Worm (Caenorhabditis elegans) whole organism, L3 larva: ENCODE results near the gene flp-26.
A peak's percentile ranks its signal among the peaks of the same experiment; 100 is the strongest.

Source experiments
- R02D3.7 ChIP-seq: fragments of 150-350 bp; optimal IDR thresholded peaks from 2 replicates; lab custom pipeline; 2014; ENCODE audit warnings: missing biosample characterization, missing genetic modification characterization
- aly-2 ChIP-seq: fragments of 150-350 bp; optimal IDR thresholded peaks from 2 replicates; lab custom pipeline; 2014; ENCODE audit warnings: missing biosample characterization, missing genetic modification characterization
- ceh-28 ChIP-seq: fragments of 150-350 bp; optimal IDR thresholded peaks from 2 replicates; lab custom pipeline; 2014; ENCODE audit warnings: missing biosample characterization, missing genetic modification reagents, missing genetic modification characterization
- ceh-9 ChIP-seq: sonication (generic microtip); optimal IDR thresholded peaks from 2 replicates; lab custom pipeline; 2018; ENCODE audit warnings: missing biosample characterization, missing genetic modification characterization
- egl-27 ChIP-seq: sonication (generic microtip); optimal IDR thresholded peaks from 4 replicates; lab custom pipeline; 2017; ENCODE audit warnings: missing biosample characterization, missing genetic modification reagents, missing genetic modification characterization
- egl-5 ChIP-seq: fragments of 150-350 bp; optimal IDR thresholded peaks from 2 replicates; lab custom pipeline; 2017; ENCODE audit warnings: missing biosample characterization, missing genetic modification reagents, missing genetic modification characterization, inconsistent platforms
- elt-1 ChIP-seq: fragments of 150-350 bp; optimal IDR thresholded peaks from 2 replicates; lab custom pipeline; 2014; ENCODE audit warnings: missing biosample characterization, missing genetic modification characterization
- elt-2 ChIP-seq: sonication (generic microtip); optimal IDR thresholded peaks from 2 replicates; lab custom pipeline; 2016; ENCODE audit warnings: missing genetic modification reagents, mild to moderate bottlenecking, missing genetic modification characterization, missing compliant biosample characterization
- elt-3 ChIP-seq, 3 experiments: fragments of 150-350 bp in 1 of 3; sonication (generic microtip) in 2 of 3; optimal IDR thresholded peaks; 2 replicates in 2 of 3; 4 replicates in 1 of 3; lab custom pipeline; 2014 to 2017; ENCODE audit warnings: missing biosample characterization in 3 of 3, missing genetic modification characterization in 3 of 3
- eor-1 ChIP-seq, 2 experiments: fragments of 150-350 bp; optimal IDR thresholded peaks; 2 replicates each; lab custom pipeline; 2014 to 2018; ENCODE audit warnings: missing biosample characterization in 2 of 2, missing genetic modification characterization in 2 of 2
- fkh-10 ChIP-seq: sonication (generic microtip); optimal IDR thresholded peaks from 2 replicates; lab custom pipeline; 2017; ENCODE audit warnings: missing biosample characterization, missing genetic modification reagents, missing genetic modification characterization
- fkh-2 ChIP-seq: fragments of 150-350 bp; optimal IDR thresholded peaks from 2 replicates; lab custom pipeline; 2014; ENCODE audit warnings: missing biosample characterization, missing genetic modification reagents, missing genetic modification characterization
- fos-1 ChIP-seq: fragments of 150-350 bp; optimal IDR thresholded peaks from 2 replicates; lab custom pipeline; 2014; ENCODE audit warnings: missing biosample characterization, missing genetic modification characterization
- hmg-11 ChIP-seq: sonication (generic microtip); optimal IDR thresholded peaks from 2 replicates; lab custom pipeline; 2016; ENCODE audit warnings: missing genetic modification characterization, missing compliant biosample characterization
- jun-1 ChIP-seq: fragments of 150-350 bp; optimal IDR thresholded peaks from 2 replicates; lab custom pipeline; 2014; ENCODE audit warnings: missing biosample characterization, missing genetic modification reagents, missing genetic modification characterization
- lin-15B ChIP-seq: fragments of 150-350 bp; optimal IDR thresholded peaks from 2 replicates; lab custom pipeline; 2014; ENCODE audit warnings: missing biosample characterization, missing genetic modification characterization
- lin-39 ChIP-seq: fragments of 150-350 bp; optimal IDR thresholded peaks from 2 replicates; lab custom pipeline; 2018; ENCODE audit warnings: missing biosample characterization, missing genetic modification reagents, missing genetic modification characterization
- lsy-12 ChIP-seq: sonication (generic microtip); optimal IDR thresholded peaks from 2 replicates; lab custom pipeline; 2016; ENCODE audit warnings: mild to moderate bottlenecking, missing genetic modification characterization, missing compliant biosample characterization
- mdl-1 ChIP-seq: fragments of 150-350 bp; optimal IDR thresholded peaks from 2 replicates; lab custom pipeline; 2014; ENCODE audit warnings: missing biosample characterization, missing genetic modification characterization
- mml-1 ChIP-seq: fragments of 150-350 bp; sonication (generic microtip); optimal IDR thresholded peaks from 3 replicates; lab custom pipeline; 2014; ENCODE audit warnings: missing biosample characterization, missing genetic modification characterization
- nfya-1 ChIP-seq: sonication (generic microtip); optimal IDR thresholded peaks from 2 replicates; lab custom pipeline; 2017; ENCODE audit warnings: missing genetic modification characterization, mild to moderate bottlenecking, missing compliant biosample characterization, antibody characterized with exemption, moderate library complexity; ENCODE audit not compliant: insufficient read depth
- nhr-12 ChIP-seq: fragments of 150-350 bp; optimal IDR thresholded peaks from 2 replicates; lab custom pipeline; 2014; ENCODE audit warnings: missing biosample characterization, missing genetic modification characterization
- nhr-23 ChIP-seq: fragments of 150-350 bp; optimal IDR thresholded peaks from 2 replicates; lab custom pipeline; 2014; ENCODE audit warnings: missing biosample characterization, missing genetic modification reagents, missing genetic modification characterization
- nhr-237 ChIP-seq: fragments of 150-350 bp; optimal IDR thresholded peaks from 2 replicates; lab custom pipeline; 2014; ENCODE audit warnings: missing biosample characterization, missing genetic modification characterization
- nhr-25 ChIP-seq: sonication (generic microtip); optimal IDR thresholded peaks from 2 replicates; lab custom pipeline; 2017; ENCODE audit warnings: missing biosample characterization, missing genetic modification characterization
- nhr-28 ChIP-seq: fragments of 150-350 bp; optimal IDR thresholded peaks from 2 replicates; lab custom pipeline; 2014; ENCODE audit warnings: missing biosample characterization, missing genetic modification characterization
- nhr-43 ChIP-seq: sonication (generic microtip); optimal IDR thresholded peaks from 2 replicates; lab custom pipeline; 2016; ENCODE audit warnings: mild to moderate bottlenecking, missing genetic modification characterization, missing compliant biosample characterization; ENCODE audit not compliant: poor library complexity, severe bottlenecking
- nhr-67 ChIP-seq: fragments of 150-350 bp; optimal IDR thresholded peaks from 2 replicates; lab custom pipeline; 2014; ENCODE audit warnings: missing biosample characterization, missing genetic modification characterization
- nhr-76 ChIP-seq: fragments of 150-350 bp; sonication (generic microtip); optimal IDR thresholded peaks from 5 replicates; lab custom pipeline; 2014; ENCODE audit warnings: missing biosample characterization, missing genetic modification characterization
- nhr-77 ChIP-seq: fragments of 150-350 bp; optimal IDR thresholded peaks from 2 replicates; lab custom pipeline; 2014; ENCODE audit warnings: missing biosample characterization, missing genetic modification characterization
- pha-4 ChIP-seq: fragments of 150-350 bp; optimal IDR thresholded peaks from 2 replicates; lab custom pipeline; 2014; ENCODE audit warnings: missing biosample characterization, missing genetic modification reagents, missing genetic modification characterization
- pqm-1 ChIP-seq: fragments of 150-350 bp; optimal IDR thresholded peaks from 2 replicates; lab custom pipeline; 2017; ENCODE audit warnings: missing biosample characterization, missing genetic modification characterization, inconsistent platforms
- sea-2 ChIP-seq: fragments of 150-350 bp; sonication (generic microtip); optimal IDR thresholded peaks from 4 replicates; lab custom pipeline; 2014; ENCODE audit warnings: missing biosample characterization, missing genetic modification reagents, missing genetic modification characterization
- skn-1 ChIP-seq: fragments of 150-350 bp; optimal IDR thresholded peaks from 2 replicates; lab custom pipeline; 2014; ENCODE audit warnings: missing biosample characterization, missing genetic modification characterization
- snpc-4 ChIP-seq: fragments of 150-350 bp; optimal IDR thresholded peaks from 2 replicates; lab custom pipeline; 2014; ENCODE audit warnings: missing biosample characterization, missing genetic modification characterization
- tbx-2 ChIP-seq: sonication (generic microtip); optimal IDR thresholded peaks from 2 replicates; lab custom pipeline; 2016; ENCODE audit warnings: mild to moderate bottlenecking, missing genetic modification characterization, missing compliant biosample characterization
- unc-62 ChIP-seq: fragments of 150-350 bp; sonication (generic microtip); optimal IDR thresholded peaks from 4 replicates; lab custom pipeline; 2014; ENCODE audit warnings: missing biosample characterization, missing genetic modification reagents, missing genetic modification characterization
- zag-1 ChIP-seq: fragments of 150-350 bp; optimal IDR thresholded peaks from 2 replicates; lab custom pipeline; 2014; ENCODE audit warnings: missing biosample characterization, missing genetic modification characterization
- ztf-4 ChIP-seq: fragments of 150-350 bp; optimal IDR thresholded peaks from 2 replicates; lab custom pipeline; 2014; ENCODE audit warnings: missing biosample characterization, missing genetic modification characterization

flp-26 gene

DNA sequence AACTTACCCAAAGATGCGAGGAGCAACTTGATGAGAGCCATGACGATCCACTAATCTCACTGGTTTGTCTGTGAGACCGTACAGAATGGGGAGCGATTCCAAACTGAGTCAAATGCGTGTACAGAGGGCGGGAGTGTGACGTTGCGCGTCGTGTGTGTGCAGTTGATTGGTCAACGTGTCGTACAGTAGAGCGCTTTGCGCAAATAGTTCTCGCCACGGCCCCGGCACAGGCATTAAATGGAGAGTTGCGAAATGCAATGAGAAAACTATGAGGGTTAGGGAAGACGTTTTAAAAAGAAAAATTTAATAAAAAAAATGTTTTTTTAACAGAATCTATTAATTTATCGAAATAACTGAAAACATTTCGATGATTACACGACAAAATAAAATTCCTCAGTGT is 39.5 kb downstream of the flp-26 start, which contains the start of gene pdi-6:
TSS of gene pdi-6 (minus strand) at position 164 of the 400 bp plus-strand sequence.
- no peak for TF ChIP-seq nhr-12 (tag; lab: Kevin White, UChicago)
- peak; percentile 76 for TF ChIP-seq nhr-77
- TF ChIP-seq hmg-11 (tag; lab: Kevin White, UChicago) = no peak
- TF ChIP-seq mdl-1 (tag; lab: Kevin White, UChicago) = peak; percentile 17
- peak; percentile 82 for TF ChIP-seq nhr-43 (tag; lab: Kevin White, UChicago)
- TF ChIP-seq pqm-1 (tag; lab: Kevin White, UChicago) = peak; percentile 77
- TF ChIP-seq nhr-28 (tag; lab: Kevin White, UChicago) = no peak
- TF ChIP-seq ceh-9 (tag; lab: Kevin White, UChicago) = no peak
- TF ChIP-seq elt-2 (tag; lab: Kevin White, UChicago) = peak; percentile 86
- peak; percentile 96 for TF ChIP-seq lin-39 (tag; lab: Kevin White, UChicago)
- peak in 1 of 3 experiments; percentile 71 for TF ChIP-seq elt-3 (tag; optimal IDR thresholded peaks at IDR 0.05; lab: Kevin White, UChicago)
- TF ChIP-seq zag-1 (tag; lab: Kevin White, UChicago) = no peak
- no peak for TF ChIP-seq nhr-76 (tag; lab: Kevin White, UChicago)
- TF ChIP-seq lsy-12 (tag; lab: Kevin White, UChicago) = peak; percentile 89
- TF ChIP-seq fkh-10 (GFP tag; lab: Kevin White, UChicago) = no peak
- TF ChIP-seq lin-15B (tag; lab: Kevin White, UChicago) = peak; percentile 97
- TF ChIP-seq aly-2 (tag; lab: Kevin White, UChicago) = no peak
- TF ChIP-seq snpc-4 (tag; lab: Kevin White, UChicago) = peak; percentile 85
- TF ChIP-seq skn-1 = peak; percentile 52
- peak in 1 of 2 experiments; percentile 31 for TF ChIP-seq eor-1 (tag; optimal IDR thresholded peaks at IDR 0.05; lab: Kevin White, UChicago)
- peak; percentile 87 for TF ChIP-seq jun-1 (tag; lab: Kevin White, UChicago)
- TF ChIP-seq egl-27 = no peak
- peak; percentile 95 for TF ChIP-seq nhr-23 (tag; lab: Kevin White, UChicago)
- peak; percentile 90 for TF ChIP-seq pha-4 (tag; lab: Kevin White, UChicago)
- peak; percentile 3 for TF ChIP-seq ztf-4 (tag; lab: Kevin White, UChicago)
- TF ChIP-seq tbx-2 (tag; lab: Kevin White, UChicago) = peak; percentile 75
- TF ChIP-seq nfya-1 = peak; percentile 100
- peak; percentile 77 for TF ChIP-seq R02D3.7 (tag; lab: Kevin White, UChicago)
- TF ChIP-seq ceh-28 = peak; percentile 85
- peak; percentile 8 for TF ChIP-seq egl-5 (tag; lab: Kevin White, UChicago)
- peak; percentile 96 for TF ChIP-seq nhr-25
- TF ChIP-seq unc-62 (GFP tag; lab: Kevin White, UChicago) = peak; percentile 25

DNA sequence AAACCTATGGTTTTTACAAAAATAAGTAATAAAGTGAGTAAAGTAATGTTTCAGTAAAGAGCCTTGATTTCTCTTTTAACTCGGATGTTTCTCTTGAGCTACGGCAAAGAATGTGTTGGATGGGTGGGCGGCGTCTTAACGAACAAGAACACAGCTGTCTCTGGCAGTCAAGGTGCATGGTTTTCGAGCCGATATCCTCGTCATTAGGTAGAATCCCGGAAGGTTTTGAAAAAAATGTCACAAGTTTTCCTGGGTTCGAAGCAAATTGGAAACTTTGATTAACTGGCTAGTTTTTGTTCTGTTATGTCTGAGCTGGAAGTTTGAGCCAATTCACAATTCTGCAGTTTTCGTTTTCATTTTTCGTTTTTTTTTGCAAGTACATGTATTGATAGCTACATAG is 46.3 kb downstream of the flp-26 start, which contains the start of gene B0403.6:
TSS of gene B0403.6 (minus strand) at position 101 of the 400 bp plus-strand sequence.
- TF ChIP-seq snpc-4 (tag; lab: Kevin White, UChicago) = no peak
- no peak for TF ChIP-seq nfya-1
- TF ChIP-seq, all 47 proteins: peak for 0

DNA sequence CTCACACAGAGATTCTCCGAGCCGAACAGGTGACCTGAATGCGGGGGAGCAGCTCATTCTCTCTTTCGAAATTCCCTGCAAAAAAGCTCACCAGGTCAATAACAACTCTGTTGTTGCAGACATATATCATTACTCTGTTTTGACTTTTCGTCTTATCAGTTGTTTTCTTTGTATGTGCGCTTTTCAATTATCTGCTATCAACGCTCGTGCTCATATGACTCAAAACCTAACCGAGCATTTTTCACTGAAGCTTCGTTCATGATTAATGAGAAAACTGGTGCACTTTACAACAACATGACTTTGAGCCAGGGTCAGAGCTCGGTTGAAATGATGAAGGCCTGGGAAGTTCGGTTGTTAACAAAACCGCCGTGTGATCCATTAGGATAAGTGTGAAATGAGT is 47.5 kb downstream of the flp-26 start:
- TF ChIP-seq nhr-77 = no peak
- TF ChIP-seq sea-2 = no peak
- no peak for TF ChIP-seq elt-1 (tag; lab: Kevin White, UChicago)
- TF ChIP-seq pqm-1 (tag; lab: Kevin White, UChicago) = no peak
- no peak for TF ChIP-seq egl-27
- no peak for TF ChIP-seq snpc-4 (tag; lab: Kevin White, UChicago)
- no peak for TF ChIP-seq nhr-23 (tag; lab: Kevin White, UChicago)
- TF ChIP-seq nhr-67 (tag; lab: Kevin White, UChicago) = no peak
- no peak for TF ChIP-seq mml-1 (tag; lab: Kevin White, UChicago)
- no peak for TF ChIP-seq tbx-2 (tag; lab: Kevin White, UChicago)
- no peak for TF ChIP-seq fos-1
- TF ChIP-seq ztf-4 (tag; lab: Kevin White, UChicago) = no peak
- TF ChIP-seq lin-39 (tag; lab: Kevin White, UChicago) = no peak
- no peak for TF ChIP-seq fkh-2 (tag; lab: Kevin White, UChicago)
- no peak for TF ChIP-seq nfya-1
- no peak for TF ChIP-seq R02D3.7 (tag; lab: Kevin White, UChicago)
- TF ChIP-seq nhr-43 (tag; lab: Kevin White, UChicago) = no peak
- no peak for TF ChIP-seq nhr-237 (tag; lab: Kevin White, UChicago)
